Worm (Caenorhabditis elegans): ENCODE measurements around the gene sqt-2.

sqt-2 gene

DNA sequence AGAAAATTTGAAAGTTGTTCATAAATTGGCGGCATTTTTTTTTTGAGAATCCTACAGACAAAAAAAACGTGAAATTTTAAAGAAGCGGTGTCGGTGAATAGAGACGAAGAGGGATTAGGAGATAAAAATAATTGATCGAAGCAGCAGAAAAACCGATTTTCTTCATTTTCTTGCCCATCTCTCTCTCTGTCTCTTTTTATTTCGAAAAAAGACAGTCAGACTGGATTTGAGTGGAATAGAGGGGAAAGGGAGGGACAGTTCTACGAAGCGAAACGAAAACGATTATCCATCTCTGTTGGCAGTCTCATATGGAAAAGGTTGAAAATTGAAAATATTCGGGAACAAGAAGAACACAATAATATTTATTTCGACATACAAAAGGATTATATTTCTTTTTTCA is 6.5 kb downstream of the sqt-2 start:
- TF ChIP-seq snpc-4 (tag; optimal IDR thresholded peaks at IDR 0.05) (no peak), nfya-1 (tag; optimal IDR thresholded peaks at IDR 0.05; ENCODE audit: insufficient read depth) (no peak), nhr-76 (tag; optimal IDR thresholded peaks at IDR 0.05) (no peak), nhr-25 (tag; optimal IDR thresholded peaks at IDR 0.05) (peak; percentile 45)

DNA sequence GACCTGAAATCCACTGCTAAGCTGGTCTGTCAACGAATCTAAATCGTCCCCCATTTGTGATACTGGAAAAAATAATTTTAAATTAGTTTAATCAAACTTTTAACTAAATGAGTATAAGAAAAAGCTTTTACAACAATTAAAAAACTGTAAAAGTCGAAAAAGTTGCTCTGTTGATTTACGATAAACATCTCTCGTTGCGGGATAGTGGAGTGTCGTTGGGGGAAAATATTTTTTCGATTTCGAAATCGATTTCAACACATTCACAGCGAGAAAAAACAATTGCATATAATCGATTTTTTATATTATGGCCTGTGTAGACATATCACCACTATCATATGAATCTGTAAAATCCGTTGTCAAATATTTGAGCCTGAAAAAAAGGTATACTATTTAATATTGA is 8.4 kb downstream of the sqt-2 start, which contains the start of the genes F23F1.5 and fbxc-54:
Gene F23F1.5, minus strand, starts transcription at position 64 of the 400 bp plus-strand sequence.
Gene fbxc-54, plus strand, starts transcription at position 199 of the 400 bp plus-strand sequence.
- TF ChIP-seq lin-39 (tag; optimal IDR thresholded peaks at IDR 0.05) (peak; percentile 2), egl-5 (tag; optimal IDR thresholded peaks at IDR 0.05) (no peak), ceh-28 (tag; optimal IDR thresholded peaks at IDR 0.05) (peak; percentile 44), nhr-11 (tag; optimal IDR thresholded peaks at IDR 0.05) (no peak), nfya-1 (tag; optimal IDR thresholded peaks at IDR 0.05; ENCODE audit: insufficient read depth) (peak; percentile 41), unc-62 (GFP tag; optimal IDR thresholded peaks at IDR 0.05) (no peak), nhr-25 (tag; optimal IDR thresholded peaks at IDR 0.05) (no peak), R02D3.7 (tag; optimal IDR thresholded peaks at IDR 0.05) (peak; percentile 58), lin-15B (tag; optimal IDR thresholded peaks at IDR 0.05) (peak; percentile 38)

- TF ChIP-seq pqm-1 (tag; optimal IDR thresholded peaks at IDR 0.05) (no peak), eor-1 (tag; optimal IDR thresholded peaks at IDR 0.05) (no peak), zag-1 (tag; optimal IDR thresholded peaks at IDR 0.05) (no peak), lsy-12 (tag; optimal IDR thresholded peaks at IDR 0.05) (no peak), mdl-1 (tag; optimal IDR thresholded peaks at IDR 0.05) (no peak), ceh-82 (tag; optimal IDR thresholded peaks at IDR 0.05) (no peak), nhr-43 (tag; optimal IDR thresholded peaks at IDR 0.05; ENCODE audit: poor library complexity, severe bottlenecking) (no peak), ceh-16 (tag; optimal IDR thresholded peaks at IDR 0.05) (no peak)
These were observed 10.8 kb downstream of the sqt-2 start, which contains the start of gene F23F1.2 for ce11 chrII:33904-34303. F23F1.2 (plus strand) TSS chrII:34204.

- TF ChIP-seq ama-1 (optimal IDR thresholded peaks at IDR 0.05) (no peak), zag-1 (tag; optimal IDR thresholded peaks at IDR 0.05) (no peak), ceh-16 (tag; optimal IDR thresholded peaks at IDR 0.05) (no peak), fos-1 (tag; optimal IDR thresholded peaks at IDR 0.05) (no peak), ZK546.5 (tag; optimal IDR thresholded peaks at IDR 0.05) (no peak), nhr-43 (tag; optimal IDR thresholded peaks at IDR 0.05; ENCODE audit: poor library complexity, severe bottlenecking) (no peak), elt-1 (tag; optimal IDR thresholded peaks at IDR 0.05) (no peak), jun-1 (tag; optimal IDR thresholded peaks at IDR 0.05) (no peak)
These were observed 14.1 kb downstream of the sqt-2 start, which contains the start of gene F23F1.6 for ce11 chrII:37213-37612. F23F1.6 (minus strand) TSS chrII:37313.

ce11 chrII:39437-39836 is 16.3 kb downstream of the sqt-2 start, which contains the start of gene spp-24:
spp-24 (minus strand) TSS chrII:39537.
- TF ChIP-seq nhr-12 (tag; optimal IDR thresholded peaks at IDR 0.05): no peak
- TF ChIP-seq ceh-28 (tag; optimal IDR thresholded peaks at IDR 0.05): no peak
- TF ChIP-seq fkh-10 (GFP tag; optimal IDR thresholded peaks at IDR 0.05): no peak
- no peak for TF ChIP-seq nhr-25 (tag; optimal IDR thresholded peaks at IDR 0.05)
- no peak for TF ChIP-seq sea-2 (GFP tag; optimal IDR thresholded peaks at IDR 0.05)
- TF ChIP-seq nfya-1 (tag; optimal IDR thresholded peaks at IDR 0.05; ENCODE audit: insufficient read depth): no peak
- TF ChIP-seq lin-39 (tag; optimal IDR thresholded peaks at IDR 0.05): no peak
- no peak for TF ChIP-seq zag-1 (tag; optimal IDR thresholded peaks at IDR 0.05)
- TF ChIP-seq unc-39 (tag; optimal IDR thresholded peaks at IDR 0.05): no peak
- TF ChIP-seq elt-2 (tag; optimal IDR thresholded peaks at IDR 0.05): no peak
- no peak for TF ChIP-seq nhr-76 (tag; optimal IDR thresholded peaks at IDR 0.05)
- no peak for TF ChIP-seq nhr-11 (tag; optimal IDR thresholded peaks at IDR 0.05)
- no peak for TF ChIP-seq fos-1 (tag; optimal IDR thresholded peaks at IDR 0.05)
- no peak for TF ChIP-seq egl-27 (tag; optimal IDR thresholded peaks at IDR 0.05)
- no peak for TF ChIP-seq ceh-16 (tag; optimal IDR thresholded peaks at IDR 0.05)

DNA sequence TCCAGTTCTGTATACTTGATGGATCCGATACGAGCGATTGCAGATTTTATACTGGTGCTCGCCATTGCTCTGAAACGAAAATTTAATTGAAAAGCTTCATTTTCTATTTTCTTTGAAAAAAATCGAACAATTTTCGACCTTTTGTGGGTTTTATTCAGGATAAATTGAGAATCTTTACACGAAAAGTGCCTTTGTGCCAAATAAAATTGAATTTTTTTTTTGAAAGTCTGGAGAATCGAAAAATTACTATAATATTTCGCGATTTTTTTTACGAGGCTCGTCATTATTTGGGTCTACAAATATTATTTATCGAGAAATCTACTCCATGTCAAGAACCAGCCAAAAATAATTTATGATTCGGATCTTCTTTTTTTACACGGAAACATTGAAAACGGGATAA is 18.8 kb downstream of the sqt-2 start, which contains the start of gene F23F1.10:
Gene F23F1.10, minus strand, starts transcription at position 69 of the 400 bp plus-strand sequence.
- TF ChIP-seq hmg-11 (tag; optimal IDR thresholded peaks at IDR 0.05) (no peak), ceh-82 (tag; optimal IDR thresholded peaks at IDR 0.05) (no peak), pqm-1 (tag; optimal IDR thresholded peaks at IDR 0.05) (no peak), ceh-9 (tag; optimal IDR thresholded peaks at IDR 0.05) (no peak), ceh-28 (tag; optimal IDR thresholded peaks at IDR 0.05) (no peak), pha-4 (tag; optimal IDR thresholded peaks at IDR 0.05) (no peak), elt-2 (tag; optimal IDR thresholded peaks at IDR 0.05) (no peak), nhr-11 (tag; optimal IDR thresholded peaks at IDR 0.05) (no peak), mml-1 (tag; optimal IDR thresholded peaks at IDR 0.05) (no peak), skn-1 (tag; optimal IDR thresholded peaks at IDR 0.05) (no peak), nhr-12 (tag; optimal IDR thresholded peaks at IDR 0.05) (no peak), snpc-4 (tag; optimal IDR thresholded peaks at IDR 0.05) (no peak), fkh-2 (tag; optimal IDR thresholded peaks at IDR 0.05) (no peak), mdl-1 (tag; optimal IDR thresholded peaks at IDR 0.05) (no peak), unc-62 (GFP tag; optimal IDR thresholded peaks at IDR 0.05) (no peak), nhr-77 (tag; optimal IDR thresholded peaks at IDR 0.05) (no peak), sea-2 (GFP tag; optimal IDR thresholded peaks at IDR 0.05) (no peak)
